Fruit fly (Drosophila melanogaster): ENCODE results near the gene CG7376.

DNA sequence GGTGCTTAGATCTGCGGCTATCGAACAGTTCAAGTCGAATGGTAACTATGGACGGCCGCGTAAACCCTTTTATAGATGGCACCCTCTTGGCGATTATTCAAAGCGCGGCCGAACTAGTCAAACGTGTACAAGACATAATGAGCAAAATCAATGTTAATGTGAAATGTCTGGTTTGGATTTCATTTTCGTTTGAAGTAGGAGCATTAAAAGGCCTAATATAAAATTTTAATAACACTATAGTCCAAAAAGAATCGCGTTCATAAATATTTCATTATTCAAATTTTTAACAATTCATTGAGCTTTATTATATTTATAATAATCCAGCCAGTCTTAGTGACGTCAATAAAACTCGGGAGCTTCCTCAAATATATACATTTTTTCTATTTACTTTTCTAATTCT lies 43.1 kb upstream of the CG7376 start, which contains the start of gene Lcp65Ag3:
- TF ChIP-seq CG1620 (GFP tag; optimal IDR thresholded peaks at IDR 0.05): no peak
- no peak for TF ChIP-seq pad (GFP tag; optimal IDR thresholded peaks at IDR 0.05)
- TF ChIP-seq CG11617 (GFP tag; optimal IDR thresholded peaks at IDR 0.05): no peak
- TF ChIP-seq CG14711 (tag; optimal IDR thresholded peaks at IDR 0.05): no peak
- TF ChIP-seq ovo (GFP tag; optimal IDR thresholded peaks at IDR 0.05): no peak

Data from whole organism, adult.